Worm (Caenorhabditis elegans) whole organism, midembryonic: ENCODE measurements around the gene emc-5.

Source experiments
- T22C8.4 ChIP-seq: fragments of 200-800 bp; sonication (Bioruptor generic); IDR thresholded peaks from 2 replicates; pipeline ENCODE4 v1.3.6; 2022; ENCODE audit warnings: missing genetic modification characterization, missing compliant biosample characterization
- cog-1 ChIP-seq: sonication (generic microtip); optimal IDR thresholded peaks from 2 replicates; lab custom pipeline; 2016; ENCODE audit warnings: missing genetic modification characterization, missing compliant biosample characterization
- flt-1 ChIP-seq: fragments of 200-800 bp; sonication (Bioruptor generic); IDR thresholded peaks from 2 replicates; pipeline ENCODE4 v1.3.6; 2022; ENCODE audit warnings: missing genetic modification characterization, missing compliant biosample characterization
- klf-2 ChIP-seq: fragments of 200-800 bp; sonication (Bioruptor generic); conservative IDR thresholded peaks from 2 replicates; pipeline ENCODE4 v1.3.6; 2022; ENCODE audit warnings: missing genetic modification reagents, missing genetic modification characterization, missing compliant biosample characterization
- med-1 ChIP-seq: sonication (generic microtip); optimal IDR thresholded peaks from 2 replicates; lab custom pipeline; 2017; ENCODE audit warnings: missing genetic modification characterization, mild to moderate bottlenecking, missing compliant biosample characterization, antibody characterized with exemption, missing genetic modification reagents; ENCODE audit not compliant: insufficient read depth
- ref-1 ChIP-seq: fragments of 200-800 bp; sonication (Bioruptor generic); conservative IDR thresholded peaks from 2 replicates; pipeline ENCODE4 v1.3.6; 2022; ENCODE audit warnings: missing genetic modification reagents, missing genetic modification characterization, missing compliant biosample characterization
- tab-1 ChIP-seq: fragments of 200-800 bp; sonication (Bioruptor generic); IDR thresholded peaks from 2 replicates; pipeline ENCODE4 v1.3.6; 2022; ENCODE audit warnings: missing genetic modification characterization, missing compliant biosample characterization
- ztf-23 ChIP-seq: fragments of 200-800 bp; sonication (Bioruptor generic); IDR thresholded peaks from 2 replicates; pipeline ENCODE4 v1.3.6; 2022; ENCODE audit warnings: missing genetic modification reagents, missing genetic modification characterization, missing compliant biosample characterization
- ztf-29 ChIP-seq: fragments of 200-800 bp; sonication (Bioruptor generic); IDR thresholded peaks from 2 replicates; pipeline ENCODE4 v1.3.6; 2022; ENCODE audit warnings: missing genetic modification reagents, missing genetic modification characterization, missing compliant biosample characterization

The emc-5 gene

ce11 chrII:11536505-11536904, 39.9 kb downstream of the emc-5 start:
- TF ChIP-seq tab-1 (GFP tag; lab: Robert Waterston, UW), result no peak
- TF ChIP-seq klf-2 (GFP tag; lab: Robert Waterston, UW), result no peak

- TF ChIP-seq ref-1 (GFP tag; lab: Robert Waterston, UW) (no peak), ztf-29 (GFP tag; lab: Robert Waterston, UW) (no peak), cog-1 (no peak), ztf-23 (0 out of 2 replicates have a peak, but pooled peaks have one; percentile 18), med-1 (GFP tag; lab: Kevin White, UChicago) (no peak)
Observed at ce11 chrII:11537115-11537514, 40.5 kb downstream of the emc-5 start.

ce11 chrII:11537606-11538016, 41.0 kb downstream of the emc-5 start:
- peak; percentile 45; the same call in 1 of the 2 replicates for TF ChIP-seq T22C8.4 (GFP tag; lab: Robert Waterston, UW)
- TF ChIP-seq flt-1 (GFP tag; lab: Robert Waterston, UW), result peak; percentile 76
- TF ChIP-seq med-1 (GFP tag; lab: Kevin White, UChicago), result no peak
- no peak for TF ChIP-seq klf-2 (GFP tag; lab: Robert Waterston, UW)

- TF ChIP-seq T22C8.4 (GFP tag; lab: Robert Waterston, UW), result no peak
- no peak for TF ChIP-seq ref-1 (GFP tag; lab: Robert Waterston, UW)
- TF ChIP-seq med-1 (GFP tag; lab: Kevin White, UChicago), result no peak
- no peak for TF ChIP-seq tab-1 (GFP tag; lab: Robert Waterston, UW)
- TF ChIP-seq klf-2 (GFP tag; lab: Robert Waterston, UW), result no peak
- no peak for TF ChIP-seq ztf-23
- no peak for TF ChIP-seq ztf-29 (GFP tag; lab: Robert Waterston, UW)
- no peak for TF ChIP-seq flt-1 (GFP tag; lab: Robert Waterston, UW)
- TF ChIP-seq cog-1, result no peak
Observed at ce11 chrII:11538741-11539140, 42.2 kb downstream of the emc-5 start, which contains the start of gene Y62F5A.9. TSS of gene Y62F5A.9 (minus strand) at chrII:11538841.

- TF ChIP-seq T22C8.4 (GFP tag; lab: Robert Waterston, UW) (peak; percentile 62), klf-2 (GFP tag; lab: Robert Waterston, UW) (no peak), ztf-23 (no peak)
Observed at ce11 chrII:11542385-11542784, 45.8 kb downstream of the emc-5 start, which contains the start of gene gtf-2E2. TSS of gene gtf-2E2 (minus strand) at chrII:11542495.

ce11 chrII:11542958-11543357, 46.4 kb downstream of the emc-5 start:
- TF ChIP-seq klf-2 (GFP tag; lab: Robert Waterston, UW) (no peak), ztf-29 (GFP tag; lab: Robert Waterston, UW) (no peak), cog-1 (no peak), flt-1 (GFP tag; lab: Robert Waterston, UW) (no peak), tab-1 (GFP tag; lab: Robert Waterston, UW) (no peak), T22C8.4 (GFP tag; lab: Robert Waterston, UW) (no peak), ref-1 (GFP tag; lab: Robert Waterston, UW) (no peak), med-1 (GFP tag; lab: Kevin White, UChicago) (no peak), ztf-23 (no peak)

ce11 chrII:11544714-11545113, 48.1 kb downstream of the emc-5 start, which contains the start of gene F54D5.9:
TSS of gene F54D5.9 (minus strand) at chrII:11544828.
- TF ChIP-seq tab-1 (GFP tag; lab: Robert Waterston, UW), result no peak
- no peak for TF ChIP-seq klf-2 (GFP tag; lab: Robert Waterston, UW)
- no peak for TF ChIP-seq ztf-23
- TF ChIP-seq ref-1 (GFP tag; lab: Robert Waterston, UW), result no peak
- TF ChIP-seq med-1 (GFP tag; lab: Kevin White, UChicago), result no peak
- no peak for TF ChIP-seq T22C8.4 (GFP tag; lab: Robert Waterston, UW)
- no peak for TF ChIP-seq ztf-29 (GFP tag; lab: Robert Waterston, UW)
- TF ChIP-seq cog-1, result no peak

ce11 chrII:11545299-11545951, 48.8 kb downstream of the emc-5 start, which contains the start of gene dnj-13:
TSS of gene dnj-13 (plus strand) at chrII:11545701.
- TF ChIP-seq med-1 (GFP tag; lab: Kevin White, UChicago) (no peak), flt-1 (GFP tag; lab: Robert Waterston, UW) (peak; percentile 87), ztf-23 (peak; percentile 76), ztf-29 (GFP tag; lab: Robert Waterston, UW) (no peak), ref-1 (GFP tag; lab: Robert Waterston, UW) (no peak), tab-1 (GFP tag; lab: Robert Waterston, UW) (peak; percentile 49; the same call in 1 of the 2 replicates), cog-1 (peak; percentile 88), klf-2 (GFP tag; lab: Robert Waterston, UW) (no peak), T22C8.4 (GFP tag; lab: Robert Waterston, UW) (peak; percentile 49; the same call in 1 of the 2 replicates)

ce11 chrII:11545952-11546325, 49.4 kb downstream of the emc-5 start:
- TF ChIP-seq flt-1 (GFP tag; lab: Robert Waterston, UW) (no peak), ztf-29 (GFP tag; lab: Robert Waterston, UW) (no peak), ref-1 (GFP tag; lab: Robert Waterston, UW) (no peak), ztf-23 (no peak), med-1 (GFP tag; lab: Kevin White, UChicago) (no peak), cog-1 (no peak), klf-2 (GFP tag; lab: Robert Waterston, UW) (no peak), tab-1 (GFP tag; lab: Robert Waterston, UW) (no peak), T22C8.4 (GFP tag; lab: Robert Waterston, UW) (no peak)

- 0 out of 2 replicates have a peak, but pooled peaks have one; percentile 13 for TF ChIP-seq flt-1 (GFP tag; lab: Robert Waterston, UW)
- no peak for TF ChIP-seq klf-2 (GFP tag; lab: Robert Waterston, UW)
Observed at ce11 chrII:11547254-11547687, 50.7 kb downstream of the emc-5 start, which contains the start of gene F54D5.7. TSS of gene F54D5.7 (plus strand) at chrII:11547517.
